Fruit fly (Drosophila melanogaster) S2 (cell line): Measurements from ENCODE around the gene Spn.

Experiments used
- CG8478 ChIP-seq: fragments of >200 bp; optimal IDR thresholded peaks from 2 replicates; lab custom pipeline; 2018
- CTCF ChIP-seq, 2 experiments: fragments of >200 bp; optimal IDR thresholded peaks; 2 replicates each; lab custom pipeline; 2018

Gene Spn

DNA sequence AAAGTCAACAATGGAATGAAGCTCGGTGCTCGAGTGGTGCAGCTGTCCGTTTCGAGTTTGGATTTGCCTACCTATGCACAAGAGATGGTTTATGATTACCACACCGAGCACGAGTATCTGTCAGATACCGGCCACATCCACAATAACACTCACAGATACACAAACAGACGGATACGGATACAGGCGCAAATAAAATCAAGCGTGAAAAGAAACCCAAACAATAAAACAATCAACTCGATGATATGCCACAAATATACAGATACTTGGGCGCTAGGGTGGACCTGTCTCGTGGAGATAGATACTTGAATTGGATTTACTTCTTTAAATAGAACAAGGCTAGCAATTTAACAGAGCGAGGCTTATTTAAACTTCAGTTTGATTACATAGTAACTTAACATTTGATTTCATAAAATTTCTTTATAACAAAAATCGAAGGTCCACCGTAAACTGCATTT is 16.2 kb upstream of the Spn start:
- TF ChIP-seq CG8478 (no peak), CTCF (optimal IDR thresholded peaks at IDR 0.05; lab: Kevin White, UChicago) (no peak)

- TF ChIP-seq CTCF (optimal IDR thresholded peaks at IDR 0.05; lab: Kevin White, UChicago) = no peak
- TF ChIP-seq CG8478 = no peak
These were observed 14.2 kb upstream of the Spn start for dm6 chr3L:2568274-2568673.

- TF ChIP-seq CG8478 = no peak
- no peak for TF ChIP-seq CTCF (optimal IDR thresholded peaks at IDR 0.05; lab: Kevin White, UChicago)
These were observed 13.0 kb upstream of the Spn start for dm6 chr3L:2567050-2567609.

DNA sequence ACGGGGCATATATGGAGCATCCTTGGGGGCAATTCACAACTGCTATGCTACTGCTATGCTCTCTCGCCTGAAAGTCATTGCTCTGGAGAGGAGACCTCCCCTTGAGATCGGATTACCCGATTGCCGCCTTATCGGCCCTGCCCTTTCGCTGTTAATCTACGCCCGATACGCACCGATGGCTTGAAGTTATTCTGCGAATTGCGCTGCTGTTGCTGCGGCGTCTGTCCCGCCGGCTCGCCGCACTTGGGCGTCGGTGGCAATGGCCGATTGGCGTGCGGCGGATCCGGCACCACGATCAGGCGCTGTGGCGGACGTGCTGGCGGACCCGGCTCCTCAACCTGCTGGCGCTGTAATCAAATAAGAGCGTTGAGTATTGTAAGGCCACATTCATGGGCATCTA is 11.9 kb upstream of the Spn start:
- TF ChIP-seq CG8478 = no peak

- TF ChIP-seq CG8478 = no peak
- TF ChIP-seq CTCF (optimal IDR thresholded peaks at IDR 0.05; lab: Kevin White, UChicago) = no peak
These were observed 1.6 kb upstream of the Spn start for dm6 chr3L:2555670-2556069.

DNA sequence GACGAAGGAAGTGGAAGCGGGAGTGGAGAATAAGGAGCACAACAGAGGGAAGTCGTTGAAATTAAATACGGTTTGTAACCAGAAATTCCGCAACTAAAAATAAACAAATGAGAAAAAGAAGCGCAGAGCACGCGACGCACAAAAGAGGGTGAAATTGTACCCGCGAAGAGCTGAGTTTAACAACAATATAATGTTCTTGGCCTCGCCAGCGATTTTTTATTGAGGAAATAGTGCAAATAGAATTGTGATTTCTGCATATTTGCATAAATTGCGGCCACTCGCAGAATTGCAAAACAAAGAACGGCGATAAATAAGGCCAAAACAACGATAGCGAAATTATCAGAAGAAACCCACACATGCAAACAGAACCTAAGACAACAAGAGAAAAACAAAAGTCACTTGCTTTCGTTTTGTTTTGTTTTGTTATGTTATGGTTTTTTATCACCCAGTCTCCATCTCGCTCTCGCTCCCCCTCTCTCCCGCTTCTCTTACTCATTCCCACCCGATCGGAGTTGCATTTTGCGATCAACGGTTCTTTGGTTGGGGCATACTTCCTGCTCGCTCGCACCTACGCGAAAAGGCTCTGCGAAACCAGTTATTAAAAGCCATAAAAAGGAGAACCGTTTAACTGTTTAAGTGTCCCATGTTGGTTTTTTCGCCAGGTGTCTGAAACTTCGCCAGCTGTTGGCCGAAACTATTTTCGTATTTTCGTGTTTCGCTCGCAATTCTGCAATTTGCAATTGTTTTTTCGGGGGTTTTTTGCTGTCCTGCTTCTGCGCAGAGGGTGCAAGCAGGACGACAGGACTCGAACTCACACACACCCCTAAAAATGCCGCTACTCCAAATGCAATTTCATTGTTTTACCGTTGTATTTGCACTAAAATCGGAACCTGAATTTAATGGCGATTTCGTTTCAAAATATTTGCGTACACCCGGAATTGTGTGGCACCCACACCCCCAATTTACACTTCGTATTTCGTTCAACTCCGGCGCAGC is 950 bp downstream of the Spn start:
- TF ChIP-seq CTCF (optimal IDR thresholded peaks at IDR 0.05; lab: Kevin White, UChicago) = no peak
- no peak for TF ChIP-seq CG8478

dm6 chr3L:2552116-2552843 is 1.8 kb downstream of the Spn start:
- no peak for TF ChIP-seq CG8478
- TF ChIP-seq CTCF (optimal IDR thresholded peaks at IDR 0.05; lab: Kevin White, UChicago) = no peak

DNA sequence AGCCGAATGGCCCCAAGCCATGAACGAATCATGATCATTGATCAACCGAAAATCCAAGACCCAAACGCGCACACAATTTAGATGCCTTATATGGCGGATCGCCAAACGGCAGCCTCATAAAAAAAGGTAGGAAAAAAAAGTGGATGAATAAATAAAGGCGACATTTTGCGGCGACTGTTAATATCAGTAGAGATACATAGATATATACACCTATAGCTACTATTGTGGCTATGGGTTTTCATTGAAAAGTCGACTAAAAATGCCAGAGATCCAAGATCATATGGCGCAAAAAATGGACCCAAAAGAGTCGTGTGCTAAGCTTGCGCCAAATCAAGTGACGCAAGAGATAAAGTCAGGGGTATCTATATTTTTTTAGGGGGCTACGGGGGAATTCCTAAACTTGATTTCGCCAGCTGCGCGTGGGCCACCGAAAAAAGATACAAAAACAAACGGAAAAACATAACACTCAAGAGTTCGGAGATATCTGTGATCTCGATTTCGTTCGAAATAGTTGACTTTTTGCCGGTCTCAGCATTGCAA is 2.9 kb downstream of the Spn start:
- TF ChIP-seq CG8478 = no peak
- no peak for TF ChIP-seq CTCF (optimal IDR thresholded peaks at IDR 0.05; lab: Kevin White, UChicago)

- TF ChIP-seq CTCF (optimal IDR thresholded peaks at IDR 0.05; lab: Kevin White, UChicago) (no peak), CG8478 (no peak)
These were observed 5.2 kb downstream of the Spn start for dm6 chr3L:2548932-2549331.

DNA sequence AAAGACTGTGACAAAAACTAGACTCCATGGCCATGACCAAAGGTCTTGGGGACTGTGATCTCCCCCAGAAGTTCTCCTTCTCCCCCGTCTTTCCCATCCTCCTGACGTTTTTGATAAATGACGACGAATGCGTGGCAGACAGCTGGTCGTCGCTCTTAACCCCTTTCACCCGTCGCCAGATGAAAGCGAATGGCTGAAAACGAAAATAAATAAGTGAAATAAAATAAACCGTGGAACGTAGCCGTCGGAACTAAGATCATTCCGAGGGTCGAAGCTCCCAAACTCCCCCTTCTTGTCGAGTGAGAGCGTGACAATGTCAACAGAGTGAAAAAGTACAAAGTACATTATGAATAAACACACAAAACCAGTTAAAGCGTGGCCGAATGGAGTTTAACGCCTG is 8.2 kb downstream of the Spn start:
- TF ChIP-seq CG8478 = no peak
- TF ChIP-seq CTCF (optimal IDR thresholded peaks at IDR 0.05; lab: Kevin White, UChicago) = no peak

dm6 chr3L:2545077-2545453 is 9.0 kb downstream of the Spn start:
- TF ChIP-seq CG8478 = no peak
- TF ChIP-seq CTCF (optimal IDR thresholded peaks at IDR 0.05; lab: Kevin White, UChicago) = no peak

DNA sequence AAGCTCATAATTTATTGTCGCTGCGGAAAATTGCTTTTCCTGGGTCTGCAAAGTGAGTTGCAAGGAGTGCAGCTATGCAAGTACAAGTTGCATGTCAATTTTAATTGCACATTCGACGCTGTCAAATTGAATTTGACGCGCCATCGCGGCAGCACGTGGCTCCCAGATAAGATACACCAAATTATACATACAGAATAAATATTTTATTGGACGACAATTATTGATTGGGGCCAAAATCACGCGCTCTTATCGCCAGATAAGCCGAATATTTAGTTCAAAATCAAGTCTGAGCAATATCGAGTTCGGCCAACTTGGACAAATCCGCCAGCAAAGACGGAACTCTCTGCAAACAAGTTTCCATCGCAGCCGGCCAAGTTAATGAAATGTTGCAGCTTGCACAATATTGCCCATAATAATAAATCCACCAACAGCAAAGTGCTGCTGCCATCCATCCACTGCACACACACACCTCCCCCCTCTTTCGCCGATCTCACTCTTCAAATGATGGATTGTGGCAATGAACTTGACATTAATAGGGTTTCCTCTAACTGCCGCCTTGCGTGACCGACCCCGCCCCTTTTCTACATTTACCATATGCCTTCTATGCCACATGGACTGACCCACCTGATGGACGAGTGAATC is 9.5 kb downstream of the Spn start:
- no peak for TF ChIP-seq CTCF (optimal IDR thresholded peaks at IDR 0.05; lab: Kevin White, UChicago)

DNA sequence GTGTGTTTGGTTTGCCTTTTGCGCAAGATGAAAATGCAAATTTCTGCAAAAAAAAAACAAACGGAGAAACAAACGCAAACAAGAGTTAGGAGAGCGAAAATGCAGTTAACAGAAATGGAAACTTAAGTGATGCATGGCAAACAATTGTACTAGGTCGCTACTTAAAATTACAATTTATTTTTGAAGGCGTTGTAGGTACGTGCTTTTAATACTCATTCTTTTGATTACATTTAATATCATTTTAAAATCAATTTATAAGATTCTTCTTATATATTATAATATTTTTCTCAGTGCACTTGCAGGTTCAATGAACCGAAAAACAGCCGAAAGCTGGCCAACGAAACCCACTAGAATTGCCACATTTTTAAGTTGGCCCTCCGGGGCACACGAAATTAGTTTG is 12.7 kb downstream of the Spn start:
- TF ChIP-seq CG8478 = no peak
- TF ChIP-seq CTCF (optimal IDR thresholded peaks at IDR 0.05; lab: Kevin White, UChicago) = no peak

DNA sequence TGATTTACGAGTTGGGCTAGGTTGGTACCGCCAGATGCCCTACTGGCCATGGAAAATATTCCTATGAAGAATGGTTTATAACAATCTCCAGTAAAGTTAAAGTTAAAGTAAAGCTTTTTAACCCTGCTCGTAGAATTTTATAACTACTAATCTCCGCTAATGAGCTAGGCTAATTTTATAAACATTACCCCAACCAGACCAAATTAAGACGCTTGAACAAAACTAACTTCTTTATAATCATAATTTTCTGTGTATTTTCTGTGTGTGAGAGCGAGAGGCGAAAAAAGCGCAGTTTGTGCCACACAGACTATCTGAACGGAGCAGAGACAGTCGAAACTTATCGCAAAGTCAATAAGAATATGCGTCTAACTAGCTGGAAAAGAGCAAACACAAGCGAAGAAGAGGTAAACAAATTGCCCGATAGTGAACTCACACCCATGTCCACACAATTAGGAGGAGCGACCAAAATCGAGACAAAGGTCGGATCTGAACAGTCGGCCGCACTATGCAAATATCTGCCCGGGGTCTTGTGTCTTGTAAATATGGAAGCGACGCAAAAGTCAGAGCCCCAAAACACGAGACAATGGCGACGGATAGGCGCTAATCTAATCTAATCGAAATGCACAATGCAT is 17.0 kb downstream of the Spn start:
- TF ChIP-seq CTCF (optimal IDR thresholded peaks at IDR 0.05; lab: Kevin White, UChicago) (no peak), CG8478 (no peak)

DNA sequence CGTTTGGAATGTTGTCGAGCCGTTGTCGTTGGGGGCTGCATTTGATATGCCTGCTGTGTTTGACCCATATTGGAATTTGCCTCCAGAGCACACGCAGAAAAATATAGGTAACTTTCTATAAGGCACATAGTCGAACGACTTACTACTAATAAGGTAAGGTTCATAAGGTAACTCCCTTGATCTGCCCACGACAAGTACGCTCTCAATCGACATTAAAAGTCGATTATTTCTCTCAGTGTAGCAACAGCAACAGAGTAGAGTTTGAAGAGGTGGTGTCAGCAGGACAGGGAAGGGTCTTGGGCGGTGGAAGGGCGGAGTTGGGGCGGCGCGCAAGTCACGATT is 20.4 kb downstream of the Spn start:
- TF ChIP-seq CG8478 (no peak), CTCF (optimal IDR thresholded peaks at IDR 0.05; lab: Kevin White, UChicago) (no peak)
